Worm (Caenorhabditis elegans): ENCODE measurements around the gene znf-782.
"Not testable (repeated sequence)": the region's sequence is repeated elsewhere in the genome, so short reads cannot be mapped to it uniquely, and the experiment has no call there.

znf-782 gene

ce11 chrIV:1053989-1054388, 13.3 kb downstream of the znf-782 start:
- no peak for TF ChIP-seq ceh-36 (tag; optimal IDR thresholded peaks at IDR 0.05)
- TF ChIP-seq aly-1 (tag; optimal IDR thresholded peaks at IDR 0.05), result no peak
- TF ChIP-seq B0310.2 (tag; optimal IDR thresholded peaks at IDR 0.05), result no peak
- no peak for TF ChIP-seq sea-1 (GFP tag; conservative IDR thresholded peaks at IDR 0.05)
- no peak for TF ChIP-seq ceh-13 (GFP tag; optimal IDR thresholded peaks at IDR 0.05)
- no peak for TF ChIP-seq hnd-1 (tag; optimal IDR thresholded peaks at IDR 0.05)
- no peak for TF ChIP-seq hmbx-1 (tag; optimal IDR thresholded peaks at IDR 0.05)
- TF ChIP-seq ets-7 (tag; optimal IDR thresholded peaks at IDR 0.05), result no peak
- no peak for TF ChIP-seq tbx-37 (GFP tag; conservative IDR thresholded peaks at IDR 0.05)
- no peak for TF ChIP-seq ama-1 (optimal IDR thresholded peaks at IDR 0.05)
- TF ChIP-seq F13C5.2 (tag; optimal IDR thresholded peaks at IDR 0.05), result no peak
- TF ChIP-seq tbx-11 (GFP tag; IDR thresholded peaks at IDR 0.05), result no peak
- no peak for TF ChIP-seq pes-1 (GFP tag; IDR thresholded peaks at IDR 0.05)
- no peak for TF ChIP-seq scrt-1 (GFP tag; IDR thresholded peaks at IDR 0.05)
- TF ChIP-seq tra-4 (tag; optimal IDR thresholded peaks at IDR 0.05), result no peak
- TF ChIP-seq flt-1 (GFP tag; IDR thresholded peaks at IDR 0.05), result no peak
- TF ChIP-seq hmg-4 (GFP tag; optimal IDR thresholded peaks at IDR 0.05), result no peak

- not testable (repeated sequence) for TF ChIP-seq aly-1 (tag; optimal IDR thresholded peaks at IDR 0.05); pes-1 (GFP tag; IDR thresholded peaks at IDR 0.05); hnd-1 (tag; optimal IDR thresholded peaks at IDR 0.05)
These were observed 15.6 kb downstream of the znf-782 start, which contains the start of gene Y55F3AM.21 for ce11 chrIV:1051636-1052133. TSS of gene Y55F3AM.21 (minus strand) at chrIV:1051686.

ce11 chrIV:1046996-1047395, 20.3 kb downstream of the znf-782 start:
- no peak for TF ChIP-seq ceh-13 (GFP tag; optimal IDR thresholded peaks at IDR 0.05)
- TF ChIP-seq sea-1 (GFP tag; conservative IDR thresholded peaks at IDR 0.05), result no peak
- no peak for TF ChIP-seq ceh-36 (tag; optimal IDR thresholded peaks at IDR 0.05)
- TF ChIP-seq ama-1 (optimal IDR thresholded peaks at IDR 0.05), result no peak
- TF ChIP-seq aly-1 (tag; optimal IDR thresholded peaks at IDR 0.05), result no peak
- no peak for TF ChIP-seq scrt-1 (GFP tag; IDR thresholded peaks at IDR 0.05)
- TF ChIP-seq hmg-4 (GFP tag; optimal IDR thresholded peaks at IDR 0.05), result no peak
- TF ChIP-seq tra-4 (tag; optimal IDR thresholded peaks at IDR 0.05), result no peak
- TF ChIP-seq hmbx-1 (tag; optimal IDR thresholded peaks at IDR 0.05), result no peak
- no peak for TF ChIP-seq hnd-1 (tag; optimal IDR thresholded peaks at IDR 0.05)

ce11 chrIV:1045683-1046082, 21.6 kb downstream of the znf-782 start, which contains the start of gene srx-12:
TSS of gene srx-12 (plus strand) at chrIV:1045983.
- TF ChIP-seq tbx-11 (GFP tag; IDR thresholded peaks at IDR 0.05), result no peak
- no peak for TF ChIP-seq hnd-1 (tag; optimal IDR thresholded peaks at IDR 0.05)
- TF ChIP-seq sea-1 (GFP tag; conservative IDR thresholded peaks at IDR 0.05), result no peak
- TF ChIP-seq hmbx-1 (tag; optimal IDR thresholded peaks at IDR 0.05), result no peak
- TF ChIP-seq scrt-1 (GFP tag; IDR thresholded peaks at IDR 0.05), result no peak
- no peak for TF ChIP-seq pes-1 (GFP tag; IDR thresholded peaks at IDR 0.05)
- TF ChIP-seq tbx-37 (GFP tag; conservative IDR thresholded peaks at IDR 0.05), result no peak
- TF ChIP-seq ceh-13 (GFP tag; optimal IDR thresholded peaks at IDR 0.05), result no peak
- TF ChIP-seq tra-4 (tag; optimal IDR thresholded peaks at IDR 0.05), result no peak
- no peak for TF ChIP-seq hmg-4 (GFP tag; optimal IDR thresholded peaks at IDR 0.05)
- TF ChIP-seq aly-1 (tag; optimal IDR thresholded peaks at IDR 0.05), result no peak
- no peak for TF ChIP-seq flt-1 (GFP tag; IDR thresholded peaks at IDR 0.05)
- TF ChIP-seq ets-7 (tag; optimal IDR thresholded peaks at IDR 0.05), result no peak
- TF ChIP-seq F13C5.2 (tag; optimal IDR thresholded peaks at IDR 0.05), result no peak
- no peak for TF ChIP-seq B0310.2 (tag; optimal IDR thresholded peaks at IDR 0.05)

- TF ChIP-seq flt-1 (GFP tag; IDR thresholded peaks at IDR 0.05) (no peak), scrt-1 (GFP tag; IDR thresholded peaks at IDR 0.05) (no peak), hnd-1 (tag; optimal IDR thresholded peaks at IDR 0.05) (no peak), hmbx-1 (tag; optimal IDR thresholded peaks at IDR 0.05) (no peak), ceh-13 (GFP tag; optimal IDR thresholded peaks at IDR 0.05) (no peak), ets-7 (tag; optimal IDR thresholded peaks at IDR 0.05) (no peak)
These were observed 23.0 kb downstream of the znf-782 start, which contains the start of gene Y55F3AM.11 for ce11 chrIV:1044287-1044686. TSS of gene Y55F3AM.11 (minus strand) at chrIV:1044387.

ce11 chrIV:1040537-1040936, 26.8 kb downstream of the znf-782 start:
- no peak for TF ChIP-seq tra-4 (tag; optimal IDR thresholded peaks at IDR 0.05)
- no peak for TF ChIP-seq aly-1 (tag; optimal IDR thresholded peaks at IDR 0.05)
- no peak for TF ChIP-seq tbx-37 (GFP tag; conservative IDR thresholded peaks at IDR 0.05)
- no peak for TF ChIP-seq ets-7 (tag; optimal IDR thresholded peaks at IDR 0.05)
- TF ChIP-seq flt-1 (GFP tag; IDR thresholded peaks at IDR 0.05), result no peak
- TF ChIP-seq ama-1 (optimal IDR thresholded peaks at IDR 0.05), result no peak
- TF ChIP-seq ceh-13 (GFP tag; optimal IDR thresholded peaks at IDR 0.05), result no peak
- no peak for TF ChIP-seq F13C5.2 (tag; optimal IDR thresholded peaks at IDR 0.05)
- TF ChIP-seq pes-1 (GFP tag; IDR thresholded peaks at IDR 0.05), result no peak
- no peak for TF ChIP-seq sea-1 (GFP tag; conservative IDR thresholded peaks at IDR 0.05)
- no peak for TF ChIP-seq hnd-1 (tag; optimal IDR thresholded peaks at IDR 0.05)

- TF ChIP-seq hnd-1 (tag; optimal IDR thresholded peaks at IDR 0.05) (no peak), ceh-13 (GFP tag; optimal IDR thresholded peaks at IDR 0.05) (no peak), pes-1 (GFP tag; IDR thresholded peaks at IDR 0.05) (no peak), tbx-11 (GFP tag; IDR thresholded peaks at IDR 0.05) (no peak), F13C5.2 (tag; optimal IDR thresholded peaks at IDR 0.05) (no peak), scrt-1 (GFP tag; IDR thresholded peaks at IDR 0.05) (no peak), B0310.2 (tag; optimal IDR thresholded peaks at IDR 0.05) (no peak), tra-4 (tag; optimal IDR thresholded peaks at IDR 0.05) (no peak), hmbx-1 (tag; optimal IDR thresholded peaks at IDR 0.05) (no peak), aly-1 (tag; optimal IDR thresholded peaks at IDR 0.05) (no peak), tbx-37 (GFP tag; conservative IDR thresholded peaks at IDR 0.05) (no peak), ets-7 (tag; optimal IDR thresholded peaks at IDR 0.05) (no peak), ama-1 (optimal IDR thresholded peaks at IDR 0.05) (no peak), hmg-4 (GFP tag; optimal IDR thresholded peaks at IDR 0.05) (no peak)
These were observed 28.8 kb downstream of the znf-782 start for ce11 chrIV:1038516-1038915.

ce11 chrIV:1035108-1035507, 32.2 kb downstream of the znf-782 start:
- TF ChIP-seq tbx-11 (GFP tag; IDR thresholded peaks at IDR 0.05) (no peak), ceh-36 (tag; optimal IDR thresholded peaks at IDR 0.05) (no peak), sea-1 (GFP tag; conservative IDR thresholded peaks at IDR 0.05) (no peak), B0310.2 (tag; optimal IDR thresholded peaks at IDR 0.05) (no peak), hmbx-1 (tag; optimal IDR thresholded peaks at IDR 0.05) (no peak), scrt-1 (GFP tag; IDR thresholded peaks at IDR 0.05) (no peak), flt-1 (GFP tag; IDR thresholded peaks at IDR 0.05) (no peak), ceh-13 (GFP tag; optimal IDR thresholded peaks at IDR 0.05) (no peak), ama-1 (optimal IDR thresholded peaks at IDR 0.05) (no peak), aly-1 (tag; optimal IDR thresholded peaks at IDR 0.05) (no peak), hnd-1 (tag; optimal IDR thresholded peaks at IDR 0.05) (no peak), tbx-37 (GFP tag; conservative IDR thresholded peaks at IDR 0.05) (no peak), hmg-4 (GFP tag; optimal IDR thresholded peaks at IDR 0.05) (no peak), F13C5.2 (tag; optimal IDR thresholded peaks at IDR 0.05) (no peak), tra-4 (tag; optimal IDR thresholded peaks at IDR 0.05) (no peak), ets-7 (tag; optimal IDR thresholded peaks at IDR 0.05) (no peak), pes-1 (GFP tag; IDR thresholded peaks at IDR 0.05) (no peak)
